Worm (Caenorhabditis elegans) whole organism, L1 larva: ENCODE data around the gene Y43F8B.23.

Experiments
- elt-3 ChIP-seq, 6 experiments: fragments of 150-350 bp in 1 of 6; sonication (generic microtip); optimal IDR thresholded peaks; 2 replicates each; lab custom pipeline; 2017 to 2018; ENCODE audit warnings: missing biosample characterization in 6 of 6, missing genetic modification characterization in 6 of 6, inconsistent platforms in 1 of 6
- skn-1 ChIP-seq: fragments of 150-350 bp; optimal IDR thresholded peaks from 2 replicates; lab custom pipeline; 2014; ENCODE audit warnings: missing biosample characterization, missing genetic modification characterization

ce11 chrV:19462020-19462419 lies 5.4 kb downstream of the Y43F8B.23 start, which contains the start of gene Y43F8B.15:
- TF ChIP-seq skn-1 (tag; lab: Kevin White, UChicago) (no peak), elt-3 (tag; optimal IDR thresholded peaks at IDR 0.05; lab: Kevin White, UChicago) (no peak)
